Fruit fly (Drosophila melanogaster): ENCODE results near the gene BoYb.
A peak's percentile ranks its signal among the peaks of the same experiment; 100 is the strongest.

BoYb gene

dm6 chr3L:22864254-22865060, 37.3 kb upstream of the BoYb start, which contains the start of gene CG33170 (continued):
- TF ChIP-seq BtbVII (GFP tag; optimal IDR thresholded peaks at IDR 0.05) = no peak
- no peak for TF ChIP-seq yki (optimal IDR thresholded peaks at IDR 0.05)
- TF ChIP-seq ci (GFP tag; IDR thresholded peaks at IDR 0.05) = 0 out of 3 replicates have a peak, but pooled peaks have one; percentile 68
- TF ChIP-seq YL-1 (GFP tag; optimal IDR thresholded peaks at IDR 0.05) = no peak
- TF ChIP-seq CG1529 (GFP tag; optimal IDR thresholded peaks at IDR 0.05) = no peak
- no peak for TF ChIP-seq CG7271 (tag; optimal IDR thresholded peaks at IDR 0.05)
- peak; percentile 42; the same call in 1 of the 2 replicates for TF ChIP-seq Bgb (GFP tag; IDR thresholded peaks at IDR 0.05; ENCODE audit: partially characterized antibody)
- TF ChIP-seq slou (GFP tag; optimal IDR thresholded peaks at IDR 0.05) = no peak
- peak; percentile 6 for TF ChIP-seq CG34376 (GFP tag; optimal IDR thresholded peaks at IDR 0.05)
- no peak for TF ChIP-seq CG18476 (GFP tag; optimal IDR thresholded peaks at IDR 0.05)
- TF ChIP-seq jigr1 (GFP tag; IDR thresholded peaks at IDR 0.05) = no peak
- TF ChIP-seq cg (GFP tag; optimal IDR thresholded peaks at IDR 0.05) = no peak
- TF ChIP-seq CHES-1-like (GFP tag; optimal IDR thresholded peaks at IDR 0.05) = no peak
- TF ChIP-seq chinmo (GFP tag; IDR thresholded peaks at IDR 0.05; ENCODE audit: partially characterized antibody) = 0 out of 4 replicates have a peak, but pooled peaks have one; percentile 29
- no peak for TF ChIP-seq CG31224 (GFP tag; IDR thresholded peaks at IDR 0.05)
- no peak for TF ChIP-seq Hand (GFP tag; optimal IDR thresholded peaks at IDR 0.05)
- no peak for TF ChIP-seq CG10209 (GFP tag; optimal IDR thresholded peaks at IDR 0.05)
- TF ChIP-seq croc (GFP tag; conservative IDR thresholded peaks at IDR 0.05) = no peak
- TF ChIP-seq CG33557 (GFP tag; optimal IDR thresholded peaks at IDR 0.05) = no peak
- TF ChIP-seq knrl (GFP tag; IDR thresholded peaks at IDR 0.05; ENCODE audit: partially characterized antibody) = no peak
- no peak for TF ChIP-seq bsh (GFP tag; optimal IDR thresholded peaks at IDR 0.05)
- no peak for TF ChIP-seq Mad (GFP tag; optimal IDR thresholded peaks at IDR 0.05)
- TF ChIP-seq CG3281 (GFP tag; optimal IDR thresholded peaks at IDR 0.05) = no peak
- no peak for TF ChIP-seq gro (GFP tag; optimal IDR thresholded peaks at IDR 0.05)
- no peak for TF ChIP-seq Ptx1 (GFP tag; IDR thresholded peaks at IDR 0.05)
- TF ChIP-seq CG2889 (GFP tag; IDR thresholded peaks at IDR 0.05) = no peak
- no peak for TF ChIP-seq gt (GFP tag; IDR thresholded peaks at IDR 0.05)
- TF ChIP-seq nerfin-2 (GFP tag; IDR thresholded peaks at IDR 0.05; ENCODE audit: partially characterized antibody) = no peak
- no peak for TF ChIP-seq ato (GFP tag; IDR thresholded peaks at IDR 0.05; ENCODE audit: partially characterized antibody)
- no peak for TF ChIP-seq Side (GFP tag; optimal IDR thresholded peaks at IDR 0.05)
- no peak for TF ChIP-seq Mrtf (GFP tag; IDR thresholded peaks at IDR 0.05)
- no peak for TF ChIP-seq HLHmδ (GFP tag; optimal IDR thresholded peaks at IDR 0.05)
- TF ChIP-seq CG34422 (GFP tag; IDR thresholded peaks at IDR 0.05) = 0 out of 3 replicates have a peak, but pooled peaks have one; percentile 32
- TF ChIP-seq Ets65A (GFP tag) = peak; percentile 82
- TF ChIP-seq grau (tag; optimal IDR thresholded peaks at IDR 0.05) = no peak
- no peak for TF ChIP-seq Jarid2 (GFP tag; optimal IDR thresholded peaks at IDR 0.05)
- TF ChIP-seq CG17802 (tag; optimal IDR thresholded peaks at IDR 0.05) = no peak
- TF ChIP-seq NK7.1 (GFP tag; optimal IDR thresholded peaks at IDR 0.05) = no peak
- no peak for TF ChIP-seq CG12299 (tag; optimal IDR thresholded peaks at IDR 0.05)
- peak; percentile 15 for TF ChIP-seq exex (tag; optimal IDR thresholded peaks at IDR 0.05)
- peak; percentile 61 for TF ChIP-seq CG4707 (GFP tag; optimal IDR thresholded peaks at IDR 0.05)
- TF ChIP-seq ranshi (GFP tag; IDR thresholded peaks at IDR 0.05) = no peak
- TF ChIP-seq CG6765 (GFP tag; optimal IDR thresholded peaks at IDR 0.05) = peak; percentile 12
- TF ChIP-seq Drgx (GFP tag; IDR thresholded peaks at IDR 0.05) = no peak
- TF ChIP-seq D (optimal IDR thresholded peaks at IDR 0.05) = no peak
- no peak for TF ChIP-seq D (GFP tag; optimal IDR thresholded peaks at IDR 0.05)
- TF ChIP-seq CG16863 (GFP tag; optimal IDR thresholded peaks at IDR 0.05) = no peak
- no peak for TF ChIP-seq Gug (GFP tag; IDR thresholded peaks at IDR 0.05)
- TF ChIP-seq lola (GFP tag; optimal IDR thresholded peaks at IDR 0.05) = no peak

All from whole organism, embryonic.